Fruit fly (Drosophila melanogaster) whole organism, embryonic: ENCODE data around the gene nkt.
A peak's percentile ranks its signal among the peaks of the same experiment; 100 is the strongest.

Experiments used
- Abd-B ChIP-seq: fragments of 200-800 bp; sonication (Bioruptor generic); optimal IDR thresholded peaks from 2 replicates; lab custom pipeline; 2018; ENCODE audit warnings: missing biosample characterization, mild to moderate bottlenecking, missing genetic modification characterization, moderate library complexity
- Atf6 ChIP-seq: fragments of 200-800 bp; sonication (Bioruptor generic); IDR thresholded peaks from 2 replicates; pipeline ENCODE4 v1.3.6; 2022; ENCODE audit warnings: missing biosample characterization, missing genetic modification characterization
- Bteb2 ChIP-seq: fragments of 200-800 bp; sonication (Bioruptor generic); optimal IDR thresholded peaks from 2 replicates; lab custom pipeline; 2016; ENCODE audit warnings: missing biosample characterization, missing genetic modification characterization
- CG10654 ChIP-seq: fragments of 200-800 bp; sonication (Bioruptor generic); optimal IDR thresholded peaks from 2 replicates; lab custom pipeline; 2016; ENCODE audit warnings: missing biosample characterization, missing genetic modification characterization
- CG12299 ChIP-seq: fragments of 200-800 bp; sonication (Bioruptor generic); optimal IDR thresholded peaks from 2 replicates; lab custom pipeline; 2018; ENCODE audit warnings: missing biosample characterization, mild to moderate bottlenecking, missing genetic modification characterization
- CG13624 ChIP-seq: fragments of 200-800 bp; sonication (Bioruptor generic); optimal IDR thresholded peaks from 2 replicates; lab custom pipeline; 2016; ENCODE audit warnings: missing biosample characterization, missing genetic modification characterization
- CG14050 ChIP-seq: fragments of 200-800 bp; sonication (Bioruptor generic); IDR thresholded peaks from 3 replicates; pipeline ENCODE4 v1.3.6; 2022; ENCODE audit warnings: missing biosample characterization, missing genetic modification characterization
- CG14710 ChIP-seq: fragments of 200-800 bp; sonication (Bioruptor generic); optimal IDR thresholded peaks from 3 replicates; lab custom pipeline; 2019; ENCODE audit warnings: missing biosample characterization, mild to moderate bottlenecking, missing genetic modification characterization, moderate library complexity
- CG14860 ChIP-seq: fragments of 200-800 bp; sonication (Bioruptor generic); IDR thresholded peaks from 3 replicates; pipeline ENCODE4 v1.3.6; 2022; ENCODE audit warnings: missing biosample characterization, missing genetic modification characterization; ENCODE audit not compliant: partially characterized antibody
- CG15601 ChIP-seq: fragments of 200-800 bp; sonication (Bioruptor generic); optimal IDR thresholded peaks from 3 replicates; lab custom pipeline; 2019; ENCODE audit warnings: missing biosample characterization, mild to moderate bottlenecking, missing genetic modification characterization, moderate library complexity
- CG1603 ChIP-seq: fragments of 200-800 bp; sonication (Bioruptor generic); optimal IDR thresholded peaks from 2 replicates; lab custom pipeline; 2019; ENCODE audit warnings: missing biosample characterization, mild to moderate bottlenecking, missing genetic modification characterization, moderate library complexity
- CG17328 ChIP-seq: fragments of 200-800 bp; sonication (Bioruptor generic); IDR thresholded peaks from 2 replicates; pipeline ENCODE4 v1.3.6; 2022; ENCODE audit warnings: missing biosample characterization, missing genetic modification characterization
- CG2116 ChIP-seq: fragments of 200-800 bp; sonication (Bioruptor generic); optimal IDR thresholded peaks from 3 replicates; lab custom pipeline; 2018; ENCODE audit warnings: missing biosample characterization, mild to moderate bottlenecking, missing genetic modification characterization
- CG31441 ChIP-seq: fragments of 200-800 bp; sonication (Bioruptor generic); IDR thresholded peaks from 2 replicates; pipeline ENCODE4 v1.3.6; 2022; ENCODE audit warnings: missing biosample characterization, missing genetic modification characterization
- CG34422 ChIP-seq: fragments of 200-800 bp; sonication (Bioruptor generic); IDR thresholded peaks from 3 replicates; pipeline ENCODE4 v1.3.6; 2022; ENCODE audit warnings: missing biosample characterization, missing genetic modification characterization
- CG3995 ChIP-seq: fragments of 200-800 bp; sonication (Bioruptor generic); optimal IDR thresholded peaks from 3 replicates; lab custom pipeline; 2016; ENCODE audit warnings: missing biosample characterization, missing genetic modification characterization
- CG42726 ChIP-seq: fragments of 200-800 bp; sonication (Bioruptor generic); IDR thresholded peaks from 2 replicates; pipeline ENCODE4 v1.3.6; 2022; ENCODE audit warnings: missing biosample characterization, missing genetic modification characterization; ENCODE audit not compliant: partially characterized antibody
- CG8290 ChIP-seq, 3 experiments: fragments of 200-800 bp; sonication (Bioruptor generic); optimal IDR thresholded peaks; 2 replicates each; lab custom pipeline; 2016 to 2019; ENCODE audit warnings: missing biosample characterization in 3 of 3, missing genetic modification characterization in 3 of 3, mild to moderate bottlenecking in 2 of 3, moderate library complexity in 1 of 3
- CG9215 ChIP-seq: fragments of 200-800 bp; sonication (Bioruptor generic); IDR thresholded peaks from 2 replicates; pipeline ENCODE4 v1.3.6; 2022; ENCODE audit warnings: missing biosample characterization, missing genetic modification characterization
- Chrac-16 ChIP-seq: fragments of 200-800 bp; sonication (Bioruptor generic); optimal IDR thresholded peaks from 3 replicates; lab custom pipeline; 2016; ENCODE audit warnings: missing biosample characterization, missing genetic modification characterization
- CrebB ChIP-seq: fragments of 200-800 bp; sonication (Bioruptor generic); optimal IDR thresholded peaks from 3 replicates; lab custom pipeline; 2018; ENCODE audit warnings: missing biosample characterization, mild to moderate bottlenecking, missing genetic modification characterization
- E2f2 ChIP-seq: fragments of 200-800 bp; sonication (Bioruptor generic); IDR thresholded peaks from 2 replicates; pipeline ENCODE4 v1.3.6; 2022; ENCODE audit warnings: missing biosample characterization, missing genetic modification characterization
- Hr78 ChIP-seq, 2 experiments: fragments of 200-800 bp in 1 of 2; fragments of >200 bp in 1 of 2; sonication (Bioruptor generic) in 1 of 2; optimal IDR thresholded peaks; 2 replicates each; lab custom pipeline; 2017 to 2019; ENCODE audit warnings: missing biosample characterization in 2 of 2, missing genetic modification characterization in 2 of 2, mild to moderate bottlenecking in 1 of 2, moderate library complexity in 1 of 2
- Six4 ChIP-seq: fragments of 200-800 bp; sonication (Bioruptor generic); optimal IDR thresholded peaks from 2 replicates; lab custom pipeline; 2016; ENCODE audit warnings: missing biosample characterization, missing genetic modification characterization
- Sry-β ChIP-seq: fragments of 200-800 bp; sonication (Bioruptor generic); optimal IDR thresholded peaks from 2 replicates; lab custom pipeline; 2018; ENCODE audit warnings: missing biosample characterization, mild to moderate bottlenecking, missing genetic modification characterization, moderate library complexity
- Trl ChIP-seq, 3 experiments: fragments of >200 bp in 2 of 3; fragments of 200-800 bp in 1 of 3; sonication (Bioruptor generic) in 1 of 3; optimal IDR thresholded peaks; 2 replicates in 1 of 3; 3 replicates in 2 of 3; lab custom pipeline; 2016 to 2017; ENCODE audit warnings: missing biosample characterization in 1 of 3, missing genetic modification characterization in 1 of 3
- Xrp1 ChIP-seq: fragments of 200-800 bp; sonication (Bioruptor generic); IDR thresholded peaks from 2 replicates; pipeline ENCODE4 v1.3.6; 2022; ENCODE audit warnings: missing biosample characterization, missing genetic modification characterization
- ara ChIP-seq: fragments of 200-800 bp; sonication (Bioruptor generic); IDR thresholded peaks from 2 replicates; pipeline ENCODE4 v1.3.6; 2022; ENCODE audit warnings: missing biosample characterization, missing genetic modification characterization
- ash1 ChIP-seq: fragments of 200-800 bp; sonication (Bioruptor generic); optimal IDR thresholded peaks from 2 replicates; lab custom pipeline; 2018; ENCODE audit warnings: missing biosample characterization, mild to moderate bottlenecking, missing genetic modification characterization
- bowl ChIP-seq: fragments of 200-800 bp; sonication (Bioruptor generic); IDR thresholded peaks from 2 replicates; pipeline ENCODE4 v1.3.6; 2022; ENCODE audit warnings: missing biosample characterization, missing genetic modification characterization
- cg ChIP-seq: fragments of 200-800 bp; sonication (Bioruptor generic); optimal IDR thresholded peaks from 3 replicates; lab custom pipeline; 2019; ENCODE audit warnings: missing biosample characterization, mild to moderate bottlenecking, missing genetic modification characterization, moderate library complexity
- crol ChIP-seq: fragments of 200-800 bp; sonication (Bioruptor generic); IDR thresholded peaks from 2 replicates; pipeline ENCODE4 v1.3.6; 2022; ENCODE audit warnings: missing biosample characterization, missing genetic modification characterization
- disco-r ChIP-seq: fragments of 200-800 bp; sonication (Bioruptor generic); optimal IDR thresholded peaks from 2 replicates; lab custom pipeline; 2016; ENCODE audit warnings: missing biosample characterization, missing genetic modification characterization
- ems ChIP-seq: fragments of 200-800 bp; sonication (Bioruptor generic); optimal IDR thresholded peaks from 3 replicates; lab custom pipeline; 2016; ENCODE audit warnings: missing biosample characterization, missing genetic modification characterization
- fu2 ChIP-seq: fragments of 200-800 bp; sonication (Bioruptor generic); optimal IDR thresholded peaks from 2 replicates; lab custom pipeline; 2016; ENCODE audit warnings: missing biosample characterization, missing genetic modification characterization
- gsb ChIP-seq: fragments of 200-800 bp; sonication (Bioruptor generic); IDR thresholded peaks from 2 replicates; pipeline ENCODE4 v1.3.6; 2022; ENCODE audit warnings: missing biosample characterization, missing genetic modification characterization
- hb ChIP-seq: fragments of 200-800 bp; sonication (Bioruptor generic); IDR thresholded peaks from 3 replicates; pipeline ENCODE4 v1.3.6; 2022; ENCODE audit warnings: missing biosample characterization, missing genetic modification characterization; ENCODE audit not compliant: partially characterized antibody
- hth ChIP-seq: fragments of >200 bp; optimal IDR thresholded peaks from 2 replicates; lab custom pipeline; 2017; ENCODE audit warnings: inconsistent platforms
- kah ChIP-seq: fragments of 200-800 bp; sonication (Bioruptor generic); optimal IDR thresholded peaks from 2 replicates; lab custom pipeline; 2018; ENCODE audit warnings: missing biosample characterization, mild to moderate bottlenecking, missing genetic modification characterization
- lmd ChIP-seq: fragments of 200-800 bp; sonication (Bioruptor generic); IDR thresholded peaks from 2 replicates; pipeline ENCODE4 v1.3.6; 2022; ENCODE audit warnings: missing biosample characterization, missing genetic modification characterization
- mam ChIP-seq: fragments of 200-800 bp; sonication (Bioruptor generic); optimal IDR thresholded peaks from 3 replicates; lab custom pipeline; 2016; ENCODE audit warnings: missing biosample characterization, missing genetic modification characterization
- onecut ChIP-seq: fragments of 200-800 bp; sonication (Bioruptor generic); IDR thresholded peaks from 2 replicates; pipeline ENCODE4 v1.3.6; 2022; ENCODE audit warnings: missing biosample characterization, missing genetic modification characterization
- pho ChIP-seq: fragments of 200-800 bp; sonication (Bioruptor generic); optimal IDR thresholded peaks from 2 replicates; lab custom pipeline; 2016; ENCODE audit warnings: missing biosample characterization, missing genetic modification characterization
- pum ChIP-seq: fragments of 200-800 bp; sonication (Bioruptor generic); optimal IDR thresholded peaks from 2 replicates; lab custom pipeline; 2016; ENCODE audit warnings: missing biosample characterization, missing genetic modification characterization
- row ChIP-seq: fragments of 200-800 bp; sonication (Bioruptor generic); IDR thresholded peaks from 3 replicates; pipeline ENCODE4 v1.3.6; 2022; ENCODE audit warnings: missing biosample characterization, missing genetic modification characterization
- run ChIP-seq: fragments of 200-800 bp; sonication (Bioruptor generic); optimal IDR thresholded peaks from 3 replicates; lab custom pipeline; 2018; ENCODE audit warnings: missing biosample characterization, mild to moderate bottlenecking, missing genetic modification characterization
- sima ChIP-seq: fragments of 200-800 bp; sonication (Bioruptor generic); optimal IDR thresholded peaks from 2 replicates; lab custom pipeline; 2016; ENCODE audit warnings: missing biosample characterization, missing genetic modification characterization
- sr ChIP-seq: fragments of 200-800 bp; sonication (Bioruptor generic); IDR thresholded peaks from 3 replicates; pipeline ENCODE4 v1.3.6; 2022; ENCODE audit warnings: missing biosample characterization, missing genetic modification characterization
- vfl ChIP-seq: fragments of 200-800 bp; sonication (Bioruptor generic); optimal IDR thresholded peaks from 2 replicates; lab custom pipeline; 2016; ENCODE audit warnings: missing biosample characterization, missing genetic modification characterization
- wek ChIP-seq: fragments of 200-800 bp; sonication (Bioruptor generic); optimal IDR thresholded peaks from 3 replicates; lab custom pipeline; 2018; ENCODE audit warnings: missing biosample characterization, mild to moderate bottlenecking, missing genetic modification characterization, moderate library complexity
- zen ChIP-seq: fragments of 200-800 bp; sonication (Bioruptor generic); optimal IDR thresholded peaks from 3 replicates; lab custom pipeline; 2018; ENCODE audit warnings: missing biosample characterization, mild to moderate bottlenecking, missing genetic modification characterization, moderate library complexity

nkt gene

dm6 chr3L:11210517-11210916 lies 9.4 kb downstream of the nkt start, which contains the start of the genes Ube3a and CG7600 (continued):
- TF ChIP-seq Hr78 (GFP tag; optimal IDR thresholded peaks at IDR 0.05; lab: Kevin White, UChicago) = no peak
- no peak for TF ChIP-seq ara
- TF ChIP-seq E2f2 (GFP tag; lab: Robert Waterston, UW) = peak; percentile 67
- peak; percentile 100 for TF ChIP-seq CG14860
- TF ChIP-seq mam (GFP tag; lab: Kevin White, UChicago) = peak; percentile 45
- TF ChIP-seq pum (GFP tag; lab: Kevin White, UChicago) = no peak
- TF ChIP-seq row (GFP tag; lab: Robert Waterston, UW) = peak; percentile 26; the same call in 2 of the 3 replicates
- TF ChIP-seq sr (GFP tag; lab: Robert Waterston, UW) = no peak
- TF ChIP-seq pho (GFP tag; lab: Kevin White, UChicago) = peak; percentile 70
- no peak for TF ChIP-seq disco-r
- TF ChIP-seq onecut = peak; percentile 55; the same call in 1 of the 2 replicates
- peak; percentile 81 for TF ChIP-seq CG13624 (GFP tag; lab: Kevin White, UChicago)
- peak; percentile 32; the same call in 1 of the 2 replicates for TF ChIP-seq lmd (GFP tag; lab: Robert Waterston, UW)
- TF ChIP-seq hb (GFP tag; lab: Robert Waterston, UW) = peak; percentile 100
- peak; percentile 2 for TF ChIP-seq run (tag; lab: Kevin White, UChicago)
- TF ChIP-seq sima = no peak
- peak; percentile 36; the same call in 1 of the 2 replicates for TF ChIP-seq Atf6
- no peak for TF ChIP-seq Sry-β (GFP tag; lab: Kevin White, UChicago)
- no peak for TF ChIP-seq CG10654 (GFP tag; lab: Kevin White, UChicago)
- peak; percentile 21 for TF ChIP-seq ash1 (GFP tag; lab: Kevin White, UChicago)
- peak; percentile 56 for TF ChIP-seq CG15601
- peak; percentile 95 for TF ChIP-seq CG3995 (GFP tag; lab: Kevin White, UChicago)
- TF ChIP-seq CG9215 (GFP tag; lab: Robert Waterston, UW) = no peak
- TF ChIP-seq CG31441 = peak; percentile 49; the same call in 1 of the 2 replicates
- TF ChIP-seq CrebB (tag; lab: Kevin White, UChicago) = peak; percentile 79
- TF ChIP-seq Chrac-16 (GFP tag; lab: Kevin White, UChicago) = no peak
- peak; percentile 94 for TF ChIP-seq CG2116
- TF ChIP-seq Abd-B (GFP tag; lab: Kevin White, UChicago) = no peak
- peak; percentile 56 for TF ChIP-seq CG8290 (GFP tag; optimal IDR thresholded peaks at IDR 0.05; lab: Kevin White, UChicago)
- peak in 1 of 2 experiments; percentile 88 for TF ChIP-seq CG8290 (tag; optimal IDR thresholded peaks at IDR 0.05; lab: Kevin White, UChicago)
- no peak for TF ChIP-seq wek (GFP tag; lab: Kevin White, UChicago)
- TF ChIP-seq ems (GFP tag; lab: Kevin White, UChicago) = peak; percentile 48
- TF ChIP-seq gsb (GFP tag; lab: Robert Waterston, UW) = no peak
- no peak for TF ChIP-seq CG34422
- TF ChIP-seq CG12299 (tag; lab: Kevin White, UChicago) = peak; percentile 42
- peak; percentile 54 for TF ChIP-seq zen (tag; lab: Kevin White, UChicago)
- peak; percentile 36 for TF ChIP-seq fu2 (GFP tag; lab: Kevin White, UChicago)
- TF ChIP-seq CG14710 = peak; percentile 72
- no peak for TF ChIP-seq hth (lab: Kevin White, UChicago)
- TF ChIP-seq vfl (GFP tag; lab: Kevin White, UChicago) = peak; percentile 20
- TF ChIP-seq Six4 (GFP tag; lab: Kevin White, UChicago) = peak; percentile 22
- peak; percentile 51; the same call in 1 of the 2 replicates for TF ChIP-seq Xrp1 (GFP tag; lab: Robert Waterston, UW)
- peak; percentile 17 for TF ChIP-seq kah (GFP tag; lab: Kevin White, UChicago)
- no peak for TF ChIP-seq CG17328 (GFP tag; lab: Robert Waterston, UW)
- TF ChIP-seq CG42726 = peak; percentile 91; the same call in 1 of the 2 replicates
- TF ChIP-seq Bteb2 = peak; percentile 54
- no peak for TF ChIP-seq bowl
- no peak for TF ChIP-seq Trl (optimal IDR thresholded peaks at IDR 0.05; lab: Kevin White, UChicago)
- peak; percentile 51 for TF ChIP-seq Trl (GFP tag; optimal IDR thresholded peaks at IDR 0.05; lab: Kevin White, UChicago)
- no peak for TF ChIP-seq crol (GFP tag; lab: Robert Waterston, UW)
- no peak for TF ChIP-seq CG14050 (GFP tag; lab: Robert Waterston, UW)
- peak; percentile 11 for TF ChIP-seq cg (GFP tag; lab: Kevin White, UChicago)
- TF ChIP-seq CG1603 (tag; lab: Kevin White, UChicago) = peak; percentile 84
